Worm (Caenorhabditis elegans): ENCODE measurements around the gene F46C3.7.

DNA sequence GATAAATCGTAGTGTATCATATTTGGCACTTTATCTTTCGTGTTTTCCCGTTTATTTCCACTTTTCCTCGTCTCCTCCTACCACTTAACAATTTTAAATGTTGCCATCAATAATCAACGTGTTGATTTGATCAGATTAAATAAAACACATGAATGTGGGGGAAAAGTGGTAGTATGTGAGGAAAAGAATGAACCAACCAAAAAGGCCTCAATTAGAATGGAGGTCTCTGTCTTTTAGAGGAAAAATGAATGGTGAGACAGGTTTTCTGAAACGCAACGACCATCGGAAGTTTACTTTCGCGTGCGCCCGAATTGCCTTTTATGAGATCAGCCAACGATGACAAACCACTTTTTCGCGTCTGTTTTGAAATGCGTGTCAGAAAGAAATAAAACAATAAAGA is 12.5 kb downstream of the F46C3.7 start:
- TF ChIP-seq pes-1 (GFP tag; IDR thresholded peaks at IDR 0.05): no peak
- TF ChIP-seq ets-7 (tag; optimal IDR thresholded peaks at IDR 0.05): no peak
